Worm (Caenorhabditis elegans) whole organism, L1 larva: ENCODE data around the gene F09F7.6.

Experiments
- C04F5.9 ChIP-seq: sonication (generic microtip); optimal IDR thresholded peaks from 2 replicates; lab custom pipeline; 2016; ENCODE audit warnings: missing genetic modification characterization, missing compliant biosample characterization
- C16A3.4 ChIP-seq: fragments of 150-350 bp; optimal IDR thresholded peaks from 2 replicates; lab custom pipeline; 2014; ENCODE audit warnings: missing biosample characterization, missing genetic modification characterization
- Y116A8C.19 ChIP-seq: sonication (generic microtip); optimal IDR thresholded peaks from 2 replicates; lab custom pipeline; 2016; ENCODE audit warnings: missing compliant biosample characterization, missing genetic modification characterization, borderline replicate concordance
- aha-1 ChIP-seq: fragments of 150-350 bp; optimal IDR thresholded peaks from 2 replicates; lab custom pipeline; 2014; ENCODE audit warnings: missing biosample characterization, missing genetic modification characterization
- aly-2 ChIP-seq: fragments of 150-350 bp; optimal IDR thresholded peaks from 2 replicates; lab custom pipeline; 2014; ENCODE audit warnings: missing biosample characterization, missing genetic modification characterization
- ceh-82 ChIP-seq, 3 experiments: fragments of 150-350 bp in 1 of 3; sonication (generic microtip) in 2 of 3; optimal IDR thresholded peaks; 2 replicates each; lab custom pipeline; 2014 to 2017; ENCODE audit warnings: missing biosample characterization in 3 of 3, missing genetic modification characterization in 3 of 3
- dpl-1 ChIP-seq, 3 experiments: fragments of 150-350 bp in 2 of 3; sonication (generic microtip) in 1 of 3; optimal IDR thresholded peaks; 2 replicates each; lab custom pipeline; 2014 to 2017; ENCODE audit warnings: missing biosample characterization in 3 of 3, missing genetic modification characterization in 3 of 3, missing genetic modification reagents in 3 of 3
- efl-1 ChIP-seq, 4 experiments: fragments of 150-350 bp; optimal IDR thresholded peaks in 3 of 4; peaks in 1 of 4; 1 replicate in 1 of 4; 2 replicates in 3 of 4; lab custom pipeline; 2014; ENCODE audit warnings: missing biosample characterization in 2 of 4, missing genetic modification characterization in 2 of 4, missing genetic modification reagents in 2 of 4
- egl-13 ChIP-seq: sonication (generic microtip); optimal IDR thresholded peaks from 2 replicates; lab custom pipeline; 2016; ENCODE audit warnings: missing genotype, missing genetic modification reagents, missing genetic modification characterization, missing compliant biosample characterization
- egl-27 ChIP-seq, 2 experiments: fragments of 150-350 bp in 1 of 2; sonication (generic microtip); optimal IDR thresholded peaks; 3 replicates each; lab custom pipeline; 2017 to 2018; ENCODE audit warnings: missing biosample characterization in 2 of 2, missing genetic modification characterization in 2 of 2, missing genetic modification reagents in 2 of 2
- fkh-10 ChIP-seq: sonication (generic microtip); optimal IDR thresholded peaks from 2 replicates; lab custom pipeline; 2017; ENCODE audit warnings: missing biosample characterization, missing genetic modification reagents, missing genetic modification characterization
- fkh-8 ChIP-seq: sonication (generic microtip); optimal IDR thresholded peaks from 2 replicates; lab custom pipeline; 2016; ENCODE audit warnings: mild to moderate bottlenecking, missing genetic modification characterization, missing compliant biosample characterization
- hlh-17 ChIP-seq: fragments of 200-800 bp; sonication (Bioruptor generic); optimal IDR thresholded peaks from 2 replicates; lab custom pipeline; 2018; ENCODE audit warnings: missing genetic modification characterization, mild to moderate bottlenecking, missing compliant biosample characterization, moderate library complexity, borderline replicate concordance
- jun-1 ChIP-seq: fragments of 150-350 bp; optimal IDR thresholded peaks from 2 replicates; lab custom pipeline; 2014; ENCODE audit warnings: missing biosample characterization, missing genetic modification reagents, missing genetic modification characterization
- lin-13 ChIP-seq: fragments of 150-350 bp; optimal IDR thresholded peaks from 2 replicates; lab custom pipeline; 2014; ENCODE audit warnings: missing biosample characterization, missing genetic modification reagents, missing genetic modification characterization
- lin-14 ChIP-seq: fragments of 200-800 bp; sonication (Bioruptor generic); optimal IDR thresholded peaks from 2 replicates; lab custom pipeline; 2018; ENCODE audit warnings: mild to moderate bottlenecking, missing genetic modification characterization, moderate library complexity, missing compliant biosample characterization
- lin-15B ChIP-seq: fragments of 150-350 bp; sonication (generic microtip); optimal IDR thresholded peaks from 3 replicates; lab custom pipeline; 2014; ENCODE audit warnings: missing biosample characterization, missing genetic modification characterization
- lin-35 ChIP-seq, 2 experiments: fragments of 150-350 bp; optimal IDR thresholded peaks; 2 replicates each; lab custom pipeline; 2014; ENCODE audit warnings: missing biosample characterization in 2 of 2, missing genetic modification characterization in 2 of 2, missing genetic modification reagents in 2 of 2
- lsy-2 ChIP-seq, 2 experiments: fragments of 150-350 bp; optimal IDR thresholded peaks; 2 replicates each; lab custom pipeline; 2014; ENCODE audit warnings: missing biosample characterization in 2 of 2, missing genetic modification characterization in 2 of 2
- mab-9 ChIP-seq: fragments of 200-800 bp; sonication (Bioruptor generic); IDR thresholded peaks from 2 replicates; pipeline ENCODE4 v1.3.6; 2022; ENCODE audit warnings: missing genetic modification reagents, missing genetic modification characterization, missing compliant biosample characterization
- nhr-237 ChIP-seq: fragments of 150-350 bp; optimal IDR thresholded peaks from 2 replicates; lab custom pipeline; 2014; ENCODE audit warnings: missing biosample characterization, missing genetic modification characterization
- pag-3 ChIP-seq: sonication (generic microtip); optimal IDR thresholded peaks from 2 replicates; lab custom pipeline; 2017; ENCODE audit warnings: missing genetic modification characterization, mild to moderate bottlenecking, missing compliant biosample characterization, antibody characterized with exemption, borderline replicate concordance; ENCODE audit not compliant: insufficient read depth
- skn-1 ChIP-seq: fragments of 150-350 bp; optimal IDR thresholded peaks from 2 replicates; lab custom pipeline; 2014; ENCODE audit warnings: missing biosample characterization, missing genetic modification characterization
- snu-23 ChIP-seq: sonication (generic microtip); optimal IDR thresholded peaks from 2 replicates; lab custom pipeline; 2016; ENCODE audit warnings: missing genetic modification characterization, missing compliant biosample characterization
- swsn-7 ChIP-seq: sonication (generic microtip); optimal IDR thresholded peaks from 2 replicates; lab custom pipeline; 2016; ENCODE audit warnings: missing genetic modification characterization, missing compliant biosample characterization
- unc-30 ChIP-seq: sonication (generic microtip); optimal IDR thresholded peaks from 2 replicates; lab custom pipeline; 2017; ENCODE audit warnings: missing biosample characterization, missing genetic modification characterization
- unc-86 ChIP-seq: sonication (generic microtip); optimal IDR thresholded peaks from 2 replicates; lab custom pipeline; 2016; ENCODE audit warnings: missing genetic modification characterization, missing compliant biosample characterization
- xbp-1 ChIP-seq: sonication (generic microtip); optimal IDR thresholded peaks from 2 replicates; lab custom pipeline; 2016; ENCODE audit warnings: missing genetic modification characterization, missing compliant biosample characterization
- zag-1 ChIP-seq: fragments of 150-350 bp; optimal IDR thresholded peaks from 2 replicates; lab custom pipeline; 2014; ENCODE audit warnings: missing biosample characterization, missing genetic modification characterization
- ztf-4 ChIP-seq: fragments of 150-350 bp; optimal IDR thresholded peaks from 2 replicates; lab custom pipeline; 2014; ENCODE audit warnings: missing biosample characterization, missing genetic modification characterization

Gene F09F7.6

ce11 chrIII:5591668-5592149 lies 39.8 kb upstream of the F09F7.6 start, which contains the start of the genes ddx-15 and ucr-1 (continued):
- peak; percentile 73 for TF ChIP-seq xbp-1
- TF ChIP-seq efl-1 (optimal IDR thresholded peaks at IDR 0.05; lab: Kevin White, UChicago), result peak; percentile 81 to 83
- TF ChIP-seq efl-1 (GFP tag; optimal IDR thresholded peaks at IDR 0.05 in 1 of 2; lab: Kevin White, UChicago), result peak; percentile 76 to 97
- TF ChIP-seq, all 84 proteins: peak for 39

ce11 chrIII:5588746-5589145 lies 36.8 kb upstream of the F09F7.6 start:
- TF ChIP-seq unc-30 (tag; lab: Kevin White, UChicago), result no peak
- peak; percentile 27 for TF ChIP-seq aly-2 (tag; lab: Kevin White, UChicago)
- TF ChIP-seq jun-1 (tag; lab: Kevin White, UChicago), result no peak
- no peak for TF ChIP-seq skn-1 (tag; lab: Kevin White, UChicago)
- no peak for TF ChIP-seq nhr-237 (tag; lab: Kevin White, UChicago)

ce11 chrIII:5586925-5587324 lies 35.0 kb upstream of the F09F7.6 start, which contains the start of gene F56D2.2:
TSS of gene F56D2.2 (plus strand) at chrIII:5587263.
- TF ChIP-seq egl-13 (tag; lab: Kevin White, UChicago), result no peak
- peak; percentile 64 to 87 (median 77) for TF ChIP-seq dpl-1 (GFP tag; optimal IDR thresholded peaks at IDR 0.05; lab: Kevin White, UChicago)
- TF ChIP-seq aha-1 (tag; lab: Kevin White, UChicago), result no peak
- TF ChIP-seq snu-23 (GFP tag; lab: Kevin White, UChicago), result no peak
- peak in 1 of 2 experiments; percentile 64 for TF ChIP-seq lsy-2 (tag; optimal IDR thresholded peaks at IDR 0.05; lab: Kevin White, UChicago)
- TF ChIP-seq efl-1 (optimal IDR thresholded peaks at IDR 0.05; lab: Kevin White, UChicago), result peak; percentile 18 to 82
- peak; percentile 86 to 98 for TF ChIP-seq efl-1 (GFP tag; optimal IDR thresholded peaks at IDR 0.05 in 1 of 2; lab: Kevin White, UChicago)
- no peak for TF ChIP-seq lin-14 (GFP tag; lab: Kevin White, UChicago)
- no peak for TF ChIP-seq fkh-10 (GFP tag; lab: Kevin White, UChicago)
- no peak for TF ChIP-seq fkh-8 (tag; lab: Kevin White, UChicago)
- peak; percentile 31 for TF ChIP-seq lin-15B
- no peak for TF ChIP-seq lin-13 (GFP tag; lab: Kevin White, UChicago)
- no peak for TF ChIP-seq Y116A8C.19 (tag; lab: Kevin White, UChicago)
- TF ChIP-seq lin-35 (GFP tag; optimal IDR thresholded peaks at IDR 0.05; lab: Kevin White, UChicago), result peak; percentile 71 to 91
- TF ChIP-seq, all 84 proteins: peak for 5

- TF ChIP-seq efl-1 (optimal IDR thresholded peaks at IDR 0.05; lab: Kevin White, UChicago) (no peak), efl-1 (GFP tag; optimal IDR thresholded peaks at IDR 0.05 in 1 of 2; lab: Kevin White, UChicago) (peak in 1 of 2 experiments; percentile 82), egl-27 (tag; optimal IDR thresholded peaks at IDR 0.05; lab: Kevin White, UChicago) (no peak)
These were observed 33.8 kb upstream of the F09F7.6 start for ce11 chrIII:5585711-5586110.

- TF ChIP-seq unc-86 (no peak), hlh-17 (GFP tag; lab: Kevin White, UChicago) (no peak), C16A3.4 (tag; lab: Kevin White, UChicago) (no peak), zag-1 (tag; lab: Kevin White, UChicago) (no peak), unc-30 (tag; lab: Kevin White, UChicago) (no peak), ztf-4 (tag; lab: Kevin White, UChicago) (no peak), pag-3 (no peak), C04F5.9 (tag; lab: Kevin White, UChicago) (no peak), fkh-10 (GFP tag; lab: Kevin White, UChicago) (no peak), skn-1 (tag; lab: Kevin White, UChicago) (no peak), ceh-82 (tag; optimal IDR thresholded peaks at IDR 0.05; lab: Kevin White, UChicago) (no peak), mab-9 (GFP tag; lab: Robert Waterston, UW) (no peak), swsn-7 (tag; lab: Kevin White, UChicago) (no peak)
- TF ChIP-seq, all 84 proteins: peak for 0
These were observed 32.7 kb upstream of the F09F7.6 start, which contains the start of gene F56D2.3 for ce11 chrIII:5584647-5585046. TSS of gene F56D2.3 (plus strand) at chrIII:5584947.
